Fruit fly (Drosophila melanogaster) Kc167 (cell line): ENCODE data around the gene CG10352.

Experiments used
- Myc ChIP-seq: fragments of >200 bp; optimal IDR thresholded peaks from 2 replicates; lab custom pipeline; 2017; ENCODE audit warnings: missing external identifiers
- Sin3A ChIP-seq: fragments of >200 bp; optimal IDR thresholded peaks from 2 replicates; lab custom pipeline; 2018; ENCODE audit warnings: missing external identifiers
- h ChIP-seq: fragments of >200 bp; optimal IDR thresholded peaks from 3 replicates; lab custom pipeline; 2018; ENCODE audit warnings: missing external identifiers
- insv ChIP-seq: fragments of >200 bp; optimal IDR thresholded peaks from 3 replicates; lab custom pipeline; 2018; ENCODE audit warnings: missing external identifiers
- psq ChIP-seq: fragments of >200 bp; optimal IDR thresholded peaks from 2 replicates; lab custom pipeline; 2017; ENCODE audit warnings: missing external identifiers
- ttk ChIP-seq: sonication (Bioruptor generic); optimal IDR thresholded peaks from 2 replicates; lab custom pipeline; 2017; ENCODE audit warnings: missing external identifiers

- TF ChIP-seq Sin3A (no peak), psq (lab: Kevin White, UChicago) (no peak), ttk (no peak), Myc (lab: Kevin White, UChicago) (no peak), h (lab: Kevin White, UChicago) (no peak), insv (lab: Kevin White, UChicago) (no peak)
Observed at dm6 chrX:11828336-11829007, 48.5 kb downstream of the CG10352 start.
